Worm (Caenorhabditis elegans) whole organism, early embryonic: ENCODE measurements around the gene ccch-3.

Experiments used
- B0310.2 ChIP-seq: sonication (generic microtip); optimal IDR thresholded peaks from 2 replicates; lab custom pipeline; 2016; ENCODE audit warnings: mild to moderate bottlenecking, missing genetic modification characterization, missing compliant biosample characterization
- F13C5.2 ChIP-seq: sonication (generic microtip); optimal IDR thresholded peaks from 2 replicates; lab custom pipeline; 2017; ENCODE audit warnings: mild to moderate bottlenecking, missing genetic modification characterization, inconsistent platforms, missing compliant biosample characterization
- aly-1 ChIP-seq: sonication (generic microtip); optimal IDR thresholded peaks from 2 replicates; lab custom pipeline; 2016; ENCODE audit warnings: missing genetic modification characterization, missing compliant biosample characterization
- ama-1 ChIP-seq: fragments of 150-350 bp; optimal IDR thresholded peaks from 2 replicates; lab custom pipeline; 2014
- ceh-13 ChIP-seq: fragments of 200-800 bp; sonication (Bioruptor generic); optimal IDR thresholded peaks from 2 replicates; lab custom pipeline; 2018; ENCODE audit warnings: mild to moderate bottlenecking, missing genetic modification characterization, missing compliant biosample characterization
- ceh-36 ChIP-seq: sonication (generic microtip); optimal IDR thresholded peaks from 2 replicates; lab custom pipeline; 2016; ENCODE audit warnings: missing genetic modification characterization, inconsistent platforms, missing compliant biosample characterization
- ets-7 ChIP-seq: sonication (generic microtip); optimal IDR thresholded peaks from 2 replicates; lab custom pipeline; 2016; ENCODE audit warnings: missing genotype, missing genetic modification characterization, missing compliant biosample characterization
- flt-1 ChIP-seq: fragments of 200-800 bp; sonication (Bioruptor generic); IDR thresholded peaks from 2 replicates; pipeline ENCODE4 v1.3.6; 2022; ENCODE audit warnings: missing genetic modification characterization, missing compliant biosample characterization
- hmbx-1 ChIP-seq: sonication (generic microtip); optimal IDR thresholded peaks from 2 replicates; lab custom pipeline; 2016; ENCODE audit warnings: mild to moderate bottlenecking, missing genetic modification characterization, missing compliant biosample characterization
- hmg-4 ChIP-seq: fragments of 200-800 bp; sonication (Bioruptor generic); optimal IDR thresholded peaks from 2 replicates; lab custom pipeline; 2018; ENCODE audit warnings: mild to moderate bottlenecking, missing genetic modification characterization, missing compliant biosample characterization
- hnd-1 ChIP-seq: sonication (generic microtip); optimal IDR thresholded peaks from 2 replicates; lab custom pipeline; 2016; ENCODE audit warnings: missing genetic modification characterization, missing compliant biosample characterization
- pes-1 ChIP-seq: fragments of 200-800 bp; sonication (Bioruptor generic); IDR thresholded peaks from 2 replicates; pipeline ENCODE4 v1.3.6; 2022; ENCODE audit warnings: missing genetic modification reagents, missing genetic modification characterization, missing compliant biosample characterization
- scrt-1 ChIP-seq: fragments of 200-800 bp; sonication (Bioruptor generic); IDR thresholded peaks from 2 replicates; pipeline ENCODE4 v1.3.6; 2022; ENCODE audit warnings: missing genetic modification characterization, missing compliant biosample characterization
- sea-1 ChIP-seq: fragments of 200-800 bp; sonication (Bioruptor generic); conservative IDR thresholded peaks from 2 replicates; pipeline ENCODE4 v1.3.6; 2022; ENCODE audit warnings: missing genetic modification characterization, missing compliant biosample characterization
- tbx-11 ChIP-seq: fragments of 200-800 bp; sonication (Bioruptor generic); IDR thresholded peaks from 2 replicates; pipeline ENCODE4 v1.3.6; 2022; ENCODE audit warnings: missing genetic modification characterization, missing compliant biosample characterization
- tbx-37 ChIP-seq: fragments of 200-800 bp; sonication (Bioruptor generic); conservative IDR thresholded peaks from 2 replicates; pipeline ENCODE4 v1.3.6; 2022; ENCODE audit warnings: missing genetic modification reagents, missing genetic modification characterization, missing compliant biosample characterization
- tra-4 ChIP-seq: sonication (generic microtip); optimal IDR thresholded peaks from 2 replicates; lab custom pipeline; 2017; ENCODE audit warnings: missing genetic modification characterization, missing compliant biosample characterization

Gene ccch-3

ce11 chrV:12634746-12635145 is 24.7 kb downstream of the ccch-3 start:
- TF ChIP-seq ama-1 (lab: Kevin White, UChicago) (no peak), tbx-11 (GFP tag; lab: Robert Waterston, UW) (no peak), ets-7 (tag; lab: Kevin White, UChicago) (no peak), scrt-1 (no peak), ceh-13 (GFP tag; lab: Kevin White, UChicago) (no peak), hmbx-1 (tag; lab: Kevin White, UChicago) (no peak), ceh-36 (no peak), tbx-37 (GFP tag; lab: Robert Waterston, UW) (no peak), hmg-4 (no peak), tra-4 (tag; lab: Kevin White, UChicago) (no peak), pes-1 (GFP tag; lab: Robert Waterston, UW) (no peak), aly-1 (tag; lab: Kevin White, UChicago) (no peak), hnd-1 (no peak), F13C5.2 (no peak), B0310.2 (no peak), flt-1 (GFP tag; lab: Robert Waterston, UW) (no peak), sea-1 (GFP tag; lab: Robert Waterston, UW) (no peak)

ce11 chrV:12634050-12634449 is 25.4 kb downstream of the ccch-3 start:
- no peak for TF ChIP-seq tbx-37 (GFP tag; lab: Robert Waterston, UW)
- TF ChIP-seq sea-1 (GFP tag; lab: Robert Waterston, UW) = no peak
- TF ChIP-seq hmg-4 = no peak
- no peak for TF ChIP-seq flt-1 (GFP tag; lab: Robert Waterston, UW)
- no peak for TF ChIP-seq ets-7 (tag; lab: Kevin White, UChicago)
- no peak for TF ChIP-seq ama-1 (lab: Kevin White, UChicago)
- no peak for TF ChIP-seq hnd-1
- TF ChIP-seq ceh-36 = no peak
- TF ChIP-seq pes-1 (GFP tag; lab: Robert Waterston, UW) = no peak
- TF ChIP-seq aly-1 (tag; lab: Kevin White, UChicago) = no peak
- no peak for TF ChIP-seq tbx-11 (GFP tag; lab: Robert Waterston, UW)
- TF ChIP-seq tra-4 (tag; lab: Kevin White, UChicago) = no peak
- no peak for TF ChIP-seq hmbx-1 (tag; lab: Kevin White, UChicago)
- no peak for TF ChIP-seq ceh-13 (GFP tag; lab: Kevin White, UChicago)
- TF ChIP-seq B0310.2 = no peak
- TF ChIP-seq F13C5.2 = no peak
- no peak for TF ChIP-seq scrt-1

DNA sequence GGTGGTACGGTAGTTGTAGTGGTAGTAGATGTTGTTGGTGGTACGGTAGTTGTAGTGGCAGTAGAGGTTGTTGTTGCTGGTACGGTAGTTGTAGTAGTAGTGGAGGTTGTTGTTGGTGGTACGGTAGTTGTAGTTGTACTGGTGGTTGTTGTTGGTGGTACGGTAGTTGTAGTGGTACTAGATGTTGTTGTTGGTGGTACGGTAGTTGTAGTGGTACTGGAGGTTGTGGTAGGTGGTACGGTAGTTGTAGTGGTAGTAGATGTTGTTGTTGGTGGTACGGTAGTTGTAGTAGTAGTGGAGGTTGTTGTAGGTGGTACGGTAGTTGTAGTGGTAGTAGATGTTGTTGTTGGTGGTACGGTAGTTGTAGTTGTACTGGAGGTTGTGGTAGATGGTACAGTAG is 26.4 kb downstream of the ccch-3 start:
- no peak for TF ChIP-seq tra-4 (tag; lab: Kevin White, UChicago)
- TF ChIP-seq pes-1 (GFP tag; lab: Robert Waterston, UW) = no peak
- TF ChIP-seq flt-1 (GFP tag; lab: Robert Waterston, UW) = no peak
- peak; percentile 56; the same call in 1 of the 2 replicates for TF ChIP-seq tbx-11 (GFP tag; lab: Robert Waterston, UW)
- no peak for TF ChIP-seq hnd-1
- TF ChIP-seq B0310.2 = no peak

- TF ChIP-seq ets-7 (tag; lab: Kevin White, UChicago) (no peak), flt-1 (GFP tag; lab: Robert Waterston, UW) (no peak), tra-4 (tag; lab: Kevin White, UChicago) (no peak), sea-1 (GFP tag; lab: Robert Waterston, UW) (no peak), tbx-11 (GFP tag; lab: Robert Waterston, UW) (no peak), hmg-4 (no peak), ama-1 (lab: Kevin White, UChicago) (no peak), hmbx-1 (tag; lab: Kevin White, UChicago) (no peak), ceh-13 (GFP tag; lab: Kevin White, UChicago) (no peak)
Measured at ce11 chrV:12632048-12632447, 27.4 kb downstream of the ccch-3 start, which contains the start of gene srx-113. srx-113 (minus strand) TSS chrV:12632148.

ce11 chrV:12629743-12630142 is 29.7 kb downstream of the ccch-3 start, which contains the start of gene F56H9.6:
F56H9.6 (minus strand) TSS chrV:12629843.
- TF ChIP-seq ceh-13 (GFP tag; lab: Kevin White, UChicago) (no peak), tra-4 (tag; lab: Kevin White, UChicago) (no peak), sea-1 (GFP tag; lab: Robert Waterston, UW) (no peak), hmbx-1 (tag; lab: Kevin White, UChicago) (no peak), scrt-1 (no peak), B0310.2 (no peak), aly-1 (tag; lab: Kevin White, UChicago) (no peak), hnd-1 (no peak)

ce11 chrV:12624371-12624770 is 35.1 kb downstream of the ccch-3 start, which contains the start of gene F56H9.9:
F56H9.9 (minus strand) TSS chrV:12624471.
- TF ChIP-seq hmbx-1 (tag; lab: Kevin White, UChicago) (no peak), tbx-37 (GFP tag; lab: Robert Waterston, UW) (no peak), ceh-36 (no peak), B0310.2 (no peak), ama-1 (lab: Kevin White, UChicago) (no peak), hmg-4 (no peak), ceh-13 (GFP tag; lab: Kevin White, UChicago) (no peak), sea-1 (GFP tag; lab: Robert Waterston, UW) (no peak), F13C5.2 (no peak), scrt-1 (no peak), pes-1 (GFP tag; lab: Robert Waterston, UW) (no peak), tbx-11 (GFP tag; lab: Robert Waterston, UW) (no peak)

DNA sequence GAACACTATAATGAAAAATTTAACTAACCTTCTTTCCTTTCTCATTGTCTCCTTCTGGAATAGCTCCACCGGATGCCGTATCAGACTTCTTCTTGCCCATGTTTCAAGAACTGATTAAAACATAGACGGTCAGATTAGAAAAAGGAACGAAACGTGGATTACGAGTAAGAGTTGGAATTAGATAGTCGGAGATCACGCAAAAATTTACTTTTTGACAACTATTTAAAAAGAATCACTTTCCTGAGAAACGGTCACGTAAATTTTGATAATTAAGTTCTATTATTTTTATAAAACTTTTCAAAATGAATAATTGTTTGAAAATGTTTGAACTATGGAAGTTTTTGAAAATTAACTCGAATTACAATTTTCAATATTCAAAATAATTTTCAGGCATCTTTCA is 47.4 kb downstream of the ccch-3 start, which contains the start of gene cyc-2.2:
cyc-2.2 (minus strand) TSS at position 101 of the 400 bp plus-strand sequence.
- TF ChIP-seq aly-1 (tag; lab: Kevin White, UChicago) (no peak), ceh-36 (no peak), sea-1 (GFP tag; lab: Robert Waterston, UW) (no peak), pes-1 (GFP tag; lab: Robert Waterston, UW) (no peak), ama-1 (lab: Kevin White, UChicago) (no peak), flt-1 (GFP tag; lab: Robert Waterston, UW) (no peak), ets-7 (tag; lab: Kevin White, UChicago) (no peak), F13C5.2 (no peak), B0310.2 (no peak), hmg-4 (no peak), hmbx-1 (tag; lab: Kevin White, UChicago) (no peak), hnd-1 (no peak), tbx-11 (GFP tag; lab: Robert Waterston, UW) (no peak), tbx-37 (GFP tag; lab: Robert Waterston, UW) (no peak), ceh-13 (GFP tag; lab: Kevin White, UChicago) (no peak), scrt-1 (no peak), tra-4 (tag; lab: Kevin White, UChicago) (no peak)
